Worm (Caenorhabditis elegans) whole organism, late embryonic: ENCODE results near the gene czw-1.

Experiments used
- F13H6.1 ChIP-seq: sonication (generic microtip); optimal IDR thresholded peaks from 2 replicates; lab custom pipeline; 2016; ENCODE audit warnings: missing genetic modification characterization, missing compliant biosample characterization
- K02D7.2 ChIP-seq: sonication (generic microtip); optimal IDR thresholded peaks from 2 replicates; lab custom pipeline; 2017; ENCODE audit warnings: mild to moderate bottlenecking, missing genetic modification characterization, missing compliant biosample characterization
- K09A11.1 ChIP-seq: sonication (generic microtip); optimal IDR thresholded peaks from 2 replicates; lab custom pipeline; 2017; ENCODE audit warnings: antibody characterized with exemption, mild to moderate bottlenecking, missing genetic modification characterization, missing compliant biosample characterization; ENCODE audit not compliant: insufficient read depth
- Y22D7AL.16 ChIP-seq: sonication (generic microtip); optimal IDR thresholded peaks from 2 replicates; lab custom pipeline; 2016; ENCODE audit warnings: missing genetic modification characterization, missing compliant biosample characterization
- ceh-19 ChIP-seq: fragments of 200-800 bp; sonication (Bioruptor generic); optimal IDR thresholded peaks from 2 replicates; lab custom pipeline; 2018; ENCODE audit warnings: mild to moderate bottlenecking, missing genetic modification characterization, missing compliant biosample characterization
- ceh-22 ChIP-seq: sonication (generic microtip); optimal IDR thresholded peaks from 2 replicates; lab custom pipeline; 2017; ENCODE audit warnings: missing biosample characterization, missing genetic modification characterization
- ceh-30 ChIP-seq: fragments of 150-350 bp; optimal IDR thresholded peaks from 2 replicates; lab custom pipeline; 2014; ENCODE audit warnings: missing biosample characterization, missing genetic modification characterization
- ceh-34 ChIP-seq: sonication (generic microtip); optimal IDR thresholded peaks from 2 replicates; lab custom pipeline; 2016; ENCODE audit warnings: mild to moderate bottlenecking, missing genetic modification characterization, missing compliant biosample characterization
- ceh-45 ChIP-seq: fragments of 200-800 bp; sonication (Bioruptor generic); IDR thresholded peaks from 2 replicates; pipeline ENCODE4 v1.3.6; 2022; ENCODE audit warnings: missing genetic modification reagents, missing genetic modification characterization, missing compliant biosample characterization
- ceh-9 ChIP-seq: sonication (generic microtip); optimal IDR thresholded peaks from 2 replicates; lab custom pipeline; 2016; ENCODE audit warnings: mild to moderate bottlenecking, missing genetic modification characterization, inconsistent platforms, missing compliant biosample characterization
- dve-1 ChIP-seq: sonication (generic microtip); optimal IDR thresholded peaks from 2 replicates; lab custom pipeline; 2017; ENCODE audit warnings: antibody characterized with exemption, mild to moderate bottlenecking, missing genetic modification characterization, missing compliant biosample characterization
- elt-4 ChIP-seq: sonication (generic microtip); optimal IDR thresholded peaks from 2 replicates; lab custom pipeline; 2016; ENCODE audit warnings: missing genetic modification characterization, missing compliant biosample characterization
- ets-4 ChIP-seq: sonication (generic microtip); optimal IDR thresholded peaks from 2 replicates; lab custom pipeline; 2016; ENCODE audit warnings: missing genetic modification characterization, missing compliant biosample characterization
- fax-1 ChIP-seq: sonication (generic microtip); optimal IDR thresholded peaks from 2 replicates; lab custom pipeline; 2016; ENCODE audit warnings: missing genotype, missing genetic modification characterization, missing compliant biosample characterization
- fkh-10 ChIP-seq: fragments of 150-350 bp; optimal IDR thresholded peaks from 2 replicates; lab custom pipeline; 2014; ENCODE audit warnings: missing biosample characterization, missing genetic modification reagents, missing genetic modification characterization
- fkh-6 ChIP-seq: sonication (generic microtip); optimal IDR thresholded peaks from 2 replicates; lab custom pipeline; 2016; ENCODE audit warnings: missing genetic modification characterization, missing compliant biosample characterization
- gmeb-2 ChIP-seq: sonication (generic microtip); optimal IDR thresholded peaks from 2 replicates; lab custom pipeline; 2016; ENCODE audit warnings: missing genetic modification characterization, inconsistent platforms, missing compliant biosample characterization
- hlh-13 ChIP-seq: fragments of 200-800 bp; sonication (Bioruptor generic); optimal IDR thresholded peaks from 2 replicates; lab custom pipeline; 2018; ENCODE audit warnings: mild to moderate bottlenecking, missing genetic modification characterization, missing compliant biosample characterization
- hlh-15 ChIP-seq: sonication (generic microtip); optimal IDR thresholded peaks from 2 replicates; lab custom pipeline; 2016; ENCODE audit warnings: missing genetic modification characterization, missing compliant biosample characterization
- hlh-30 ChIP-seq: sonication (generic microtip); optimal IDR thresholded peaks from 2 replicates; lab custom pipeline; 2017; ENCODE audit warnings: antibody characterized with exemption, missing genetic modification characterization, missing compliant biosample characterization; ENCODE audit not compliant: insufficient read depth
- hlh-6 ChIP-seq: sonication (generic microtip); optimal IDR thresholded peaks from 2 replicates; lab custom pipeline; 2016; ENCODE audit warnings: missing genotype, missing genetic modification characterization, missing compliant biosample characterization
- mec-3 ChIP-seq: sonication (generic microtip); optimal IDR thresholded peaks from 2 replicates; lab custom pipeline; 2016; ENCODE audit warnings: borderline replicate concordance, missing genetic modification characterization, missing compliant biosample characterization
- nfya-1 ChIP-seq: sonication (generic microtip); optimal IDR thresholded peaks from 2 replicates; lab custom pipeline; 2017; ENCODE audit warnings: missing genetic modification characterization, mild to moderate bottlenecking, missing compliant biosample characterization, antibody characterized with exemption, moderate library complexity
- nhr-11 ChIP-seq: fragments of 150-350 bp; optimal IDR thresholded peaks from 2 replicates; lab custom pipeline; 2014; ENCODE audit warnings: missing biosample characterization, missing genetic modification characterization
- npax-4 ChIP-seq: sonication (generic microtip); optimal IDR thresholded peaks from 2 replicates; lab custom pipeline; 2016; ENCODE audit warnings: missing genetic modification characterization, missing compliant biosample characterization
- odd-2 ChIP-seq: sonication (generic microtip); optimal IDR thresholded peaks from 2 replicates; lab custom pipeline; 2017; ENCODE audit warnings: antibody characterized with exemption, mild to moderate bottlenecking, missing genetic modification characterization, missing compliant biosample characterization
- pat-9 ChIP-seq: fragments of 200-800 bp; sonication (Bioruptor generic); optimal IDR thresholded peaks from 2 replicates; lab custom pipeline; 2018; ENCODE audit warnings: mild to moderate bottlenecking, missing genetic modification characterization, moderate library complexity, missing compliant biosample characterization
- pax-1 ChIP-seq: fragments of 150-350 bp; optimal IDR thresholded peaks from 2 replicates; lab custom pipeline; 2014; ENCODE audit warnings: missing biosample characterization, missing genetic modification characterization
- pha-2 ChIP-seq: sonication (generic microtip); optimal IDR thresholded peaks from 2 replicates; lab custom pipeline; 2017; ENCODE audit warnings: mild to moderate bottlenecking, missing genetic modification characterization, missing compliant biosample characterization
- pha-4 ChIP-seq: fragments of 150-350 bp; optimal IDR thresholded peaks from 2 replicates; lab custom pipeline; 2018; ENCODE audit warnings: missing biosample characterization, missing genetic modification reagents, missing genetic modification characterization
- ref-2 ChIP-seq: sonication (generic microtip); optimal IDR thresholded peaks from 2 replicates; lab custom pipeline; 2016; ENCODE audit warnings: missing genetic modification characterization, missing compliant biosample characterization
- rnt-1 ChIP-seq: sonication (generic microtip); optimal IDR thresholded peaks from 2 replicates; lab custom pipeline; 2016; ENCODE audit warnings: missing genetic modification characterization, missing compliant biosample characterization
- sox-2 ChIP-seq: fragments of 200-800 bp; sonication (Bioruptor generic); IDR thresholded peaks from 2 replicates; pipeline ENCODE4 v1.3.6; 2022; ENCODE audit warnings: missing genetic modification reagents, missing genetic modification characterization, missing compliant biosample characterization
- tbx-7 ChIP-seq: sonication (generic microtip); optimal IDR thresholded peaks from 2 replicates; lab custom pipeline; 2016; ENCODE audit warnings: missing genotype, missing genetic modification characterization, missing compliant biosample characterization
- ttx-3 ChIP-seq: sonication (generic microtip); optimal IDR thresholded peaks from 2 replicates; lab custom pipeline; 2016; ENCODE audit warnings: missing genetic modification reagents, missing genetic modification characterization, missing compliant biosample characterization
- unc-3 ChIP-seq, 2 experiments: fragments of 200-800 bp in 1 of 2; sonication (Bioruptor generic) in 1 of 2; sonication (generic microtip) in 1 of 2; conservative IDR thresholded peaks in 1 of 2; optimal IDR thresholded peaks in 1 of 2; 2 replicates each; pipeline versions ENCODE4 v1.3.6 to Lab custom; 2016 to 2022; ENCODE audit warnings: missing compliant biosample characterization in 2 of 2, missing genetic modification characterization in 2 of 2, missing genetic modification reagents in 1 of 2
- unc-55 ChIP-seq: sonication (generic microtip); optimal IDR thresholded peaks from 2 replicates; lab custom pipeline; 2017; ENCODE audit warnings: missing biosample characterization, missing genetic modification reagents, missing genetic modification characterization
- unc-86 ChIP-seq: sonication (generic microtip); optimal IDR thresholded peaks from 2 replicates; lab custom pipeline; 2016; ENCODE audit warnings: missing genetic modification characterization, missing compliant biosample characterization
- zip-5 ChIP-seq: sonication (generic microtip); optimal IDR thresholded peaks from 2 replicates; lab custom pipeline; 2016; ENCODE audit warnings: missing genetic modification characterization, missing compliant biosample characterization

czw-1 gene

ce11 chrIV:7976210-7976609 lies 29.6 kb upstream of the czw-1 start, which contains the start of gene F57H12.6:
TSS of gene F57H12.6 (minus strand) at chrIV:7976310.
- no peak for TF ChIP-seq nhr-11 (tag; lab: Kevin White, UChicago)
- TF ChIP-seq Y22D7AL.16 (tag; lab: Kevin White, UChicago), result no peak
- TF ChIP-seq tbx-7 (tag; lab: Kevin White, UChicago), result no peak
- TF ChIP-seq K02D7.2 (tag; lab: Kevin White, UChicago), result no peak
- no peak for TF ChIP-seq npax-4 (tag; lab: Kevin White, UChicago)
- TF ChIP-seq ceh-34 (tag; lab: Kevin White, UChicago), result no peak
- TF ChIP-seq hlh-13 (GFP tag; lab: Kevin White, UChicago), result no peak
- no peak for TF ChIP-seq nfya-1 (tag; lab: Kevin White, UChicago)

ce11 chrIV:7967006-7967405 lies 20.4 kb upstream of the czw-1 start, which contains the start of gene F57H12.5:
TSS of gene F57H12.5 (plus strand) at chrIV:7967306.
- TF ChIP-seq zip-5, result no peak
- no peak for TF ChIP-seq fkh-10
- TF ChIP-seq ceh-30 (tag; lab: Kevin White, UChicago), result no peak
- no peak for TF ChIP-seq gmeb-2
- no peak for TF ChIP-seq pha-2
- no peak for TF ChIP-seq unc-86
- TF ChIP-seq fkh-6, result no peak
- TF ChIP-seq unc-55 (GFP tag; lab: Kevin White, UChicago), result no peak
- no peak for TF ChIP-seq hlh-30 (tag; lab: Kevin White, UChicago)
- no peak for TF ChIP-seq ceh-34 (tag; lab: Kevin White, UChicago)
- no peak for TF ChIP-seq ref-2 (tag; lab: Kevin White, UChicago)
- no peak for TF ChIP-seq sox-2 (GFP tag; lab: Robert Waterston, UW)

ce11 chrIV:7961889-7962342 lies 15.3 kb upstream of the czw-1 start:
- TF ChIP-seq dve-1 (tag; lab: Kevin White, UChicago) (no peak), hlh-13 (GFP tag; lab: Kevin White, UChicago) (no peak)
- TF ChIP-seq, all 69 proteins: peak for 0

- no peak for TF ChIP-seq K02D7.2 (tag; lab: Kevin White, UChicago)
- no peak for TF ChIP-seq fax-1
- no peak for TF ChIP-seq nhr-11 (tag; lab: Kevin White, UChicago)
- no peak for TF ChIP-seq F13H6.1 (tag; lab: Kevin White, UChicago)
- no peak for TF ChIP-seq K09A11.1
- no peak for TF ChIP-seq ttx-3 (tag; lab: Kevin White, UChicago)
- TF ChIP-seq ets-4 (tag; lab: Kevin White, UChicago), result no peak
- TF ChIP-seq pha-4 (tag; lab: Kevin White, UChicago), result no peak
- no peak for TF ChIP-seq ceh-19
- no peak for TF ChIP-seq pat-9
- TF ChIP-seq npax-4 (tag; lab: Kevin White, UChicago), result no peak
- TF ChIP-seq, all 69 proteins: peak for 0
Measured at ce11 chrIV:7958092-7958491, 11.5 kb upstream of the czw-1 start.

- TF ChIP-seq ceh-45 (no peak), ceh-22 (no peak), pax-1 (tag; lab: Kevin White, UChicago) (no peak)
- TF ChIP-seq, all 69 proteins: peak for 0
Measured at ce11 chrIV:7957504-7957903, 10.9 kb upstream of the czw-1 start, which contains the start of gene frpr-10. TSS of gene frpr-10 (plus strand) at chrIV:7957804.

ce11 chrIV:7956643-7957317 lies 10.2 kb upstream of the czw-1 start, which contains the start of gene csr-1:
TSS of gene csr-1 (plus strand) at chrIV:7957267.
- no peak for TF ChIP-seq nfya-1 (tag; lab: Kevin White, UChicago)
- no peak for TF ChIP-seq mec-3 (tag; lab: Kevin White, UChicago)
- TF ChIP-seq dve-1 (tag; lab: Kevin White, UChicago), result no peak
- no peak for TF ChIP-seq odd-2 (tag; lab: Kevin White, UChicago)
- TF ChIP-seq unc-3 (GFP tag; conservative IDR thresholded peaks at IDR 0.05; lab: Robert Waterston, UW), result no peak
- TF ChIP-seq unc-3 (tag; optimal IDR thresholded peaks at IDR 0.05; lab: Kevin White, UChicago), result no peak
- no peak for TF ChIP-seq elt-4 (tag; lab: Kevin White, UChicago)
- TF ChIP-seq hlh-6 (tag; lab: Kevin White, UChicago), result no peak
- no peak for TF ChIP-seq rnt-1 (tag; lab: Kevin White, UChicago)
- TF ChIP-seq fkh-10, result no peak
- no peak for TF ChIP-seq hlh-13 (GFP tag; lab: Kevin White, UChicago)
- TF ChIP-seq ceh-9 (tag; lab: Kevin White, UChicago), result no peak
- TF ChIP-seq pat-9, result no peak
- TF ChIP-seq hlh-15 (tag; lab: Kevin White, UChicago), result no peak
